Worm (Caenorhabditis elegans): ENCODE measurements around the gene C53B4.3.

- TF ChIP-seq tbx-2 (tag; optimal IDR thresholded peaks at IDR 0.05) (peak; percentile 32), pqm-1 (tag; optimal IDR thresholded peaks at IDR 0.05) (peak; percentile 93), daf-12 (tag; optimal IDR thresholded peaks at IDR 0.05) (no peak), lin-39 (tag; optimal IDR thresholded peaks at IDR 0.05) (no peak), unc-62 (GFP tag; optimal IDR thresholded peaks at IDR 0.05) (no peak), elt-3 (tag; optimal IDR thresholded peaks at IDR 0.05) (no peak), nhr-11 (tag; optimal IDR thresholded peaks at IDR 0.05) (no peak), ceh-82 (tag; optimal IDR thresholded peaks at IDR 0.05) (no peak)
Observed at ce11 chrIV:8949078-8950039, 24.2 kb downstream of the C53B4.3 start.
